Fruit fly (Drosophila melanogaster): ENCODE measurements around the gene CG43391.
A peak's percentile ranks its signal among the peaks of the same experiment; 100 is the strongest.

The CG43391 gene

DNA sequence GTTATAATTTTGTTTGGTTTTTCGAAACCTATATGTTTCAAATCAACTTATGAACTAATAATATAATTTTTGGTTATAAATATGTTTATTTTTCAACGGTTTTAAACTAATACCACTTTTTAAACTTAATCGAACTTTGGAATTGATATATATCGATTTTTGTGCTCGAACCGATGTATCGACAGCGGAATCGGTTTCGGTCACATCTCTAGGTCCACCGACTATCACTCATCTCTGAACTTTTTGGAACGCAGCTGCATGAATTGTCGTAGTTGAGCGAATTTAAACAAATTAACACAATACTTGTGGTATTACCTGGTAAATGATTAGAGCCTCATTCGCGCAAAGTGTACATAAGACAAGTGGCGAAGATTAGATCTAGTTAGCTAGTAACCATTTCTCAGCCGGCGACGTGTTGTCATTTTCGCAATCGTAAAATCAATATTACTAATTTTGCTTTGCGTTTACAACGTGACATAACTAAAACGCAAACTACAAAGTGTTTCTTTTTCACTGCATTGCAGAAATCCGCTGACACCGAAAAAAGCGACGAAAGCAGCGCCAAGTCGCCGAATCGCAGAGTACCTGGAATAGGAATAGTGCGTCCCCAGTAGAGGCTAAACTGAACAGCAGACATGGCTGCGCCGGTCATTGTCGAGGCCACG lies 47.1 kb upstream of the CG43391 start, which contains the start of gene Apt1 (continued):
- TF ChIP-seq knrl (GFP tag; IDR thresholded peaks at IDR 0.05; ENCODE audit: partially characterized antibody) (peak; percentile 96), CG15073 (GFP tag; optimal IDR thresholded peaks at IDR 0.05) (no peak), Stat92E (GFP tag; optimal IDR thresholded peaks at IDR 0.05) (no peak), CG17186 (GFP tag; optimal IDR thresholded peaks at IDR 0.05) (no peak), grau (tag; optimal IDR thresholded peaks at IDR 0.05) (peak; percentile 11), CG3281 (GFP tag; optimal IDR thresholded peaks at IDR 0.05) (no peak), Chrac-16 (GFP tag; optimal IDR thresholded peaks at IDR 0.05) (no peak), corto (GFP tag; optimal IDR thresholded peaks at IDR 0.05) (no peak), Bgb (GFP tag; IDR thresholded peaks at IDR 0.05; ENCODE audit: partially characterized antibody) (peak; percentile 98), CG18262 (tag; optimal IDR thresholded peaks at IDR 0.05) (no peak), CG10209 (GFP tag; optimal IDR thresholded peaks at IDR 0.05) (no peak), CG2199 (GFP tag; IDR thresholded peaks at IDR 0.05) (no peak), CG1024 (GFP tag; IDR thresholded peaks at IDR 0.05) (no peak), phol (tag; optimal IDR thresholded peaks at IDR 0.05) (peak; percentile 21), CG16813 (GFP tag; IDR thresholded peaks at IDR 0.05; ENCODE audit: partially characterized antibody) (peak; percentile 92), CG6254 (GFP tag; optimal IDR thresholded peaks at IDR 0.05) (no peak), CG2889 (GFP tag; IDR thresholded peaks at IDR 0.05) (no peak), tup (GFP tag; optimal IDR thresholded peaks at IDR 0.05) (no peak), zen (tag; optimal IDR thresholded peaks at IDR 0.05) (no peak), otp (GFP tag; IDR thresholded peaks at IDR 0.05) (no peak), vfl (GFP tag; optimal IDR thresholded peaks at IDR 0.05) (no peak), CG11696 (GFP tag; IDR thresholded peaks at IDR 0.05) (no peak), Sox100B (GFP tag; optimal IDR thresholded peaks at IDR 0.05) (no peak), bab2 (GFP tag; optimal IDR thresholded peaks at IDR 0.05) (no peak), emc (GFP tag; optimal IDR thresholded peaks at IDR 0.05) (no peak), CG4854 (GFP tag; optimal IDR thresholded peaks at IDR 0.05) (no peak), sug (tag; optimal IDR thresholded peaks at IDR 0.05) (peak; percentile 18), Hr3 (GFP tag; optimal IDR thresholded peaks at IDR 0.05) (no peak), Dad (GFP tag; optimal IDR thresholded peaks at IDR 0.05) (no peak), CG9437 (GFP tag; optimal IDR thresholded peaks at IDR 0.05) (no peak), sob (GFP tag; IDR thresholded peaks at IDR 0.05) (peak; percentile 52), CG8944 (GFP tag; optimal IDR thresholded peaks at IDR 0.05) (no peak), Pdp1 (GFP tag; optimal IDR thresholded peaks at IDR 0.05) (peak in 1 of 2 experiments; percentile 65), Rfx (GFP tag; IDR thresholded peaks at IDR 0.05) (no peak; the same call in 1 of the 2 replicates), CG1792 (GFP tag; optimal IDR thresholded peaks at IDR 0.05) (no peak), gfzf (GFP tag; optimal IDR thresholded peaks at IDR 0.05) (no peak), CG3995 (GFP tag; optimal IDR thresholded peaks at IDR 0.05) (peak; percentile 4), CG8478 (optimal IDR thresholded peaks at IDR 0.05) (no peak), Usf (GFP tag; optimal IDR thresholded peaks at IDR 0.05) (no peak), CHES-1-like (GFP tag; optimal IDR thresholded peaks at IDR 0.05) (no peak), peb (GFP tag; IDR thresholded peaks at IDR 0.05) (no peak), br (optimal IDR thresholded peaks at IDR 0.05) (no peak), usp (GFP tag; optimal IDR thresholded peaks at IDR 0.05) (no peak), CG9797 (GFP tag; optimal IDR thresholded peaks at IDR 0.05) (peak; percentile 19), CG17361 (GFP tag; IDR thresholded peaks at IDR 0.05) (no peak), trh (GFP tag; optimal IDR thresholded peaks at IDR 0.05) (no peak), slbo (GFP tag; IDR thresholded peaks at IDR 0.05) (no peak; the same call in 1 of the 2 replicates), exex (tag; optimal IDR thresholded peaks at IDR 0.05) (no peak), seq (GFP tag; IDR thresholded peaks at IDR 0.05) (no peak), Trl (optimal IDR thresholded peaks at IDR 0.05) (no peak), Trl (GFP tag; optimal IDR thresholded peaks at IDR 0.05) (no peak), Lpt (GFP tag; optimal IDR thresholded peaks at IDR 0.05) (no peak)
